Fruit fly (Drosophila melanogaster) whole organism, embryonic: ENCODE results near the gene CG14545.

ENCODE experiments used
- Antp ChIP-seq: fragments of 200-800 bp; sonication (Bioruptor generic); optimal IDR thresholded peaks from 3 replicates; lab custom pipeline; 2016; ENCODE audit warnings: missing biosample characterization, missing genetic modification characterization
- CG11085 ChIP-seq: fragments of 200-800 bp; sonication (Bioruptor generic); IDR thresholded peaks from 2 replicates; pipeline ENCODE4 v1.3.6; 2022; ENCODE audit warnings: missing biosample characterization, missing genetic modification characterization
- CG11560 ChIP-seq: fragments of 200-800 bp; sonication (Bioruptor generic); IDR thresholded peaks from 3 replicates; pipeline ENCODE4 v1.3.6; 2022; ENCODE audit warnings: missing biosample characterization, missing genetic modification characterization
- CG11696 ChIP-seq: fragments of 200-800 bp; sonication (Bioruptor generic); IDR thresholded peaks from 2 replicates; pipeline ENCODE4 v1.3.6; 2022; ENCODE audit warnings: missing biosample characterization, missing genetic modification characterization
- CG14050 ChIP-seq: fragments of 200-800 bp; sonication (Bioruptor generic); IDR thresholded peaks from 3 replicates; pipeline ENCODE4 v1.3.6; 2022; ENCODE audit warnings: missing biosample characterization, missing genetic modification characterization
- CG1529 ChIP-seq: fragments of 200-800 bp; sonication (Bioruptor generic); optimal IDR thresholded peaks from 3 replicates; lab custom pipeline; 2018; ENCODE audit warnings: missing biosample characterization, missing genetic modification characterization
- CG18011 ChIP-seq: fragments of 200-800 bp; sonication (Bioruptor generic); optimal IDR thresholded peaks from 2 replicates; lab custom pipeline; 2017; ENCODE audit warnings: missing biosample characterization, missing genetic modification characterization, mild to moderate bottlenecking, moderate library complexity, missing genotype
- CG18619 ChIP-seq: fragments of 200-800 bp; sonication (Bioruptor generic); optimal IDR thresholded peaks from 3 replicates; lab custom pipeline; 2017; ENCODE audit warnings: missing biosample characterization, mild to moderate bottlenecking, missing genetic modification characterization
- CG2678 ChIP-seq: fragments of 200-800 bp; sonication (Bioruptor generic); optimal IDR thresholded peaks from 3 replicates; lab custom pipeline; 2019; ENCODE audit warnings: missing biosample characterization, mild to moderate bottlenecking, missing genetic modification characterization, moderate library complexity
- CG30020 ChIP-seq: fragments of 200-800 bp; optimal IDR thresholded peaks from 2 replicates; lab custom pipeline; 2019; ENCODE audit warnings: missing biosample characterization, mild to moderate bottlenecking, missing genetic modification characterization, moderate library complexity
- CG33213 ChIP-seq: fragments of 200-800 bp; sonication (Bioruptor generic); optimal IDR thresholded peaks from 3 replicates; lab custom pipeline; 2016; ENCODE audit warnings: missing biosample characterization, missing genetic modification characterization
- CG3407 ChIP-seq: fragments of 200-800 bp; sonication (Bioruptor generic); optimal IDR thresholded peaks from 2 replicates; lab custom pipeline; 2018; ENCODE audit warnings: missing biosample characterization, mild to moderate bottlenecking, missing genetic modification characterization
- CG34376 ChIP-seq: fragments of 200-800 bp; sonication (Bioruptor generic); optimal IDR thresholded peaks from 2 replicates; lab custom pipeline; 2018; ENCODE audit warnings: missing biosample characterization, mild to moderate bottlenecking, missing genetic modification characterization
- CG43689 ChIP-seq: fragments of 200-800 bp; sonication (Bioruptor generic); IDR thresholded peaks from 2 replicates; pipeline ENCODE4 v1.3.6; 2022; ENCODE audit warnings: missing biosample characterization, missing genetic modification characterization
- CG4404 ChIP-seq: fragments of 200-800 bp; sonication (Bioruptor generic); IDR thresholded peaks from 2 replicates; pipeline ENCODE4 v1.3.6; 2022; ENCODE audit warnings: missing biosample characterization, missing genetic modification characterization
- CG4617 ChIP-seq: fragments of 200-800 bp; sonication (Bioruptor generic); optimal IDR thresholded peaks from 3 replicates; lab custom pipeline; 2016; ENCODE audit warnings: missing biosample characterization, missing genetic modification characterization, borderline replicate concordance
- CG5180 ChIP-seq: fragments of 200-800 bp; sonication (Bioruptor generic); optimal IDR thresholded peaks from 3 replicates; lab custom pipeline; 2017; ENCODE audit warnings: missing biosample characterization, missing genetic modification characterization, mild to moderate bottlenecking, moderate library complexity, missing genetic modification reagents
- CG6254 ChIP-seq: fragments of 200-800 bp; sonication (Bioruptor generic); optimal IDR thresholded peaks from 3 replicates; lab custom pipeline; 2017; ENCODE audit warnings: mild to moderate bottlenecking, missing biosample characterization, missing genetic modification reagents, missing genetic modification characterization
- CG7928 ChIP-seq: fragments of 200-800 bp; sonication (Bioruptor generic); optimal IDR thresholded peaks from 2 replicates; lab custom pipeline; 2017; ENCODE audit warnings: missing biosample characterization, mild to moderate bottlenecking, missing genetic modification characterization
- CkIIα-i1 ChIP-seq: fragments of 200-800 bp; sonication (Bioruptor generic); IDR thresholded peaks from 2 replicates; pipeline ENCODE4 v1.3.6; 2022; ENCODE audit warnings: missing biosample characterization, missing genetic modification characterization
- Dek ChIP-seq: fragments of 200-800 bp; sonication (Bioruptor generic); optimal IDR thresholded peaks from 3 replicates; lab custom pipeline; 2019; ENCODE audit warnings: missing biosample characterization, mild to moderate bottlenecking, missing genetic modification characterization, moderate library complexity
- Drgx ChIP-seq: fragments of 200-800 bp; sonication (Bioruptor generic); IDR thresholded peaks from 2 replicates; pipeline ENCODE4 v1.3.6; 2022; ENCODE audit warnings: missing biosample characterization, missing genetic modification characterization
- H2.0 ChIP-seq: fragments of 200-800 bp; sonication (Bioruptor generic); IDR thresholded peaks from 2 replicates; pipeline ENCODE4 v1.3.6; 2022; ENCODE audit warnings: missing biosample characterization, missing genetic modification characterization
- HLH4C ChIP-seq: fragments of 200-800 bp; sonication (Bioruptor generic); IDR thresholded peaks from 3 replicates; pipeline ENCODE4 v1.3.6; 2022; ENCODE audit warnings: missing biosample characterization, missing genetic modification characterization; ENCODE audit not compliant: partially characterized antibody
- Kr ChIP-seq: fragments of 200-800 bp; sonication (Bioruptor generic); optimal IDR thresholded peaks from 2 replicates; lab custom pipeline; 2017; ENCODE audit warnings: missing biosample characterization, mild to moderate bottlenecking, missing genetic modification characterization
- Oaz ChIP-seq: fragments of 200-800 bp; sonication (Bioruptor generic); IDR thresholded peaks from 2 replicates; pipeline ENCODE4 v1.3.6; 2022; ENCODE audit warnings: missing biosample characterization, missing genetic modification characterization
- Ptx1 ChIP-seq: fragments of 200-800 bp; sonication (Bioruptor generic); IDR thresholded peaks from 2 replicates; pipeline ENCODE4 v1.3.6; 2022; ENCODE audit warnings: missing biosample characterization, missing genetic modification characterization
- Rfx ChIP-seq: fragments of 200-800 bp; sonication (Bioruptor generic); IDR thresholded peaks from 2 replicates; pipeline ENCODE4 v1.3.6; 2022; ENCODE audit warnings: missing biosample characterization, missing genetic modification characterization
- Scr ChIP-seq: fragments of 200-800 bp; sonication (Bioruptor generic); IDR thresholded peaks from 2 replicates; pipeline ENCODE4 v1.3.6; 2022; ENCODE audit warnings: missing biosample characterization, missing genetic modification characterization; ENCODE audit not compliant: partially characterized antibody
- Vsx1 ChIP-seq: fragments of 200-800 bp; sonication (Bioruptor generic); optimal IDR thresholded peaks from 2 replicates; lab custom pipeline; 2017; ENCODE audit warnings: missing biosample characterization, mild to moderate bottlenecking, missing genetic modification characterization, missing genetic modification reagents
- ara ChIP-seq: fragments of 200-800 bp; sonication (Bioruptor generic); IDR thresholded peaks from 2 replicates; pipeline ENCODE4 v1.3.6; 2022; ENCODE audit warnings: missing biosample characterization, missing genetic modification characterization
- br ChIP-seq: fragments of >200 bp; optimal IDR thresholded peaks from 2 replicates; lab custom pipeline; 2017
- chm ChIP-seq: fragments of 200-800 bp; sonication (Bioruptor generic); IDR thresholded peaks from 2 replicates; pipeline ENCODE4 v1.3.6; 2022; ENCODE audit warnings: missing biosample characterization, missing genetic modification characterization
- crp ChIP-seq, 2 experiments: fragments of 200-800 bp; sonication (Bioruptor generic); optimal IDR thresholded peaks; 2 replicates in 1 of 2; 3 replicates in 1 of 2; lab custom pipeline; 2017; ENCODE audit warnings: missing biosample characterization in 2 of 2, missing genetic modification characterization in 2 of 2, mild to moderate bottlenecking in 1 of 2, moderate library complexity in 1 of 2
- dpn ChIP-seq, 2 experiments: fragments of 200-800 bp; sonication (Bioruptor generic); optimal IDR thresholded peaks; 3 replicates each; lab custom pipeline; 2016; ENCODE audit warnings: missing biosample characterization in 2 of 2, missing genetic modification characterization in 2 of 2
- ems ChIP-seq: fragments of 200-800 bp; sonication (Bioruptor generic); optimal IDR thresholded peaks from 3 replicates; lab custom pipeline; 2016; ENCODE audit warnings: missing biosample characterization, missing genetic modification characterization
- fd102C ChIP-seq: fragments of 200-800 bp; sonication (Bioruptor generic); optimal IDR thresholded peaks from 2 replicates; lab custom pipeline; 2018; ENCODE audit warnings: missing biosample characterization, mild to moderate bottlenecking, missing genetic modification characterization, moderate library complexity
- her ChIP-seq: fragments of 200-800 bp; sonication (Bioruptor generic); optimal IDR thresholded peaks from 2 replicates; lab custom pipeline; 2016; ENCODE audit warnings: missing biosample characterization, missing genetic modification characterization
- kay ChIP-seq: fragments of 200-800 bp; sonication (Bioruptor generic); optimal IDR thresholded peaks from 2 replicates; lab custom pipeline; 2016; ENCODE audit warnings: missing biosample characterization, missing genetic modification characterization
- kni ChIP-seq: fragments of 200-800 bp; sonication (Bioruptor generic); optimal IDR thresholded peaks from 3 replicates; lab custom pipeline; 2017; ENCODE audit warnings: mild to moderate bottlenecking, missing biosample characterization, missing genetic modification reagents, missing genetic modification characterization
- luna ChIP-seq: fragments of 200-800 bp; sonication (Bioruptor generic); optimal IDR thresholded peaks from 2 replicates; lab custom pipeline; 2016; ENCODE audit warnings: missing biosample characterization, missing genetic modification characterization
- nom ChIP-seq: fragments of 200-800 bp; sonication (Bioruptor generic); optimal IDR thresholded peaks from 2 replicates; lab custom pipeline; 2017; ENCODE audit warnings: missing biosample characterization, missing genetic modification characterization, mild to moderate bottlenecking, moderate library complexity, missing genetic modification reagents
- oc ChIP-seq: fragments of 200-800 bp; sonication (Bioruptor generic); optimal IDR thresholded peaks from 2 replicates; lab custom pipeline; 2018; ENCODE audit warnings: missing biosample characterization, mild to moderate bottlenecking, missing genetic modification characterization, moderate library complexity
- pita ChIP-seq: fragments of 200-800 bp; sonication (Bioruptor generic); optimal IDR thresholded peaks from 2 replicates; lab custom pipeline; 2017; ENCODE audit warnings: missing biosample characterization, mild to moderate bottlenecking, missing genetic modification characterization
- psq ChIP-seq: fragments of 200-800 bp; sonication (Bioruptor generic); optimal IDR thresholded peaks from 2 replicates; lab custom pipeline; 2017; ENCODE audit warnings: missing biosample characterization, missing genetic modification characterization
- ranshi ChIP-seq: fragments of 200-800 bp; sonication (Bioruptor generic); IDR thresholded peaks from 2 replicates; pipeline ENCODE4 v1.3.6; 2022; ENCODE audit warnings: missing biosample characterization, missing genetic modification characterization
- sna ChIP-seq: fragments of 200-800 bp; sonication (Bioruptor generic); IDR thresholded peaks from 2 replicates; pipeline ENCODE4 v1.3.6; 2022; ENCODE audit warnings: missing biosample characterization, missing genetic modification characterization; ENCODE audit not compliant: partially characterized antibody
- stc ChIP-seq: fragments of 200-800 bp; sonication (Bioruptor generic); IDR thresholded peaks from 2 replicates; pipeline ENCODE4 v1.3.6; 2022; ENCODE audit warnings: missing biosample characterization, missing genetic modification characterization
- trem ChIP-seq: fragments of 200-800 bp; optimal IDR thresholded peaks from 3 replicates; lab custom pipeline; 2019; ENCODE audit warnings: missing biosample characterization, mild to moderate bottlenecking, missing genetic modification characterization, moderate library complexity
- vnd ChIP-seq: fragments of 200-800 bp; sonication (Bioruptor generic); IDR thresholded peaks from 3 replicates; pipeline ENCODE4 v1.3.6; 2022; ENCODE audit warnings: missing biosample characterization, missing genetic modification characterization; ENCODE audit not compliant: partially characterized antibody
- z ChIP-seq: fragments of 200-800 bp; sonication (Bioruptor generic); IDR thresholded peaks from 3 replicates; pipeline ENCODE4 v1.3.6; 2022; ENCODE audit warnings: missing biosample characterization, missing genetic modification characterization

The CG14545 gene

DNA sequence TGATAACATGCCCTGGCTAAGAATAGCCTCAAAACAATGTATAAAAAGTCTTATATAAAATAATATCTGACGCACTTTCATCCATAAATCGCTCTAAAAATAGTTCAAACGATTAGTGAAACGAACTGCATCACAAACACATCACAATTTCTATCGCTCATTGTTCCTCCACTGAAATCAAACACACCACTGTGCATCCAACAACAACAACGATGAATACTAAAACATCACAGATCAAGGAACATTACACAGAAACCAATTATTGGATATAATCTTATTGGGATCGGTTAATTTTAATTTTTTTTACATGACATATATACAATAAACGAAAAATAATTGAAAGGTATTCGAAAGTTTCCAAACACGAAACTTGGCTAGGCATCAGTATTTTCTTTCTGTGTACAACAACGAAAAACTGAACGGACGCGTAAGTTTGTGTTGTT is 28.3 kb upstream of the CG14545 start (continued):
- TF ChIP-seq CG33213 (GFP tag; lab: Kevin White, UChicago) = peak; percentile 40
- no peak for TF ChIP-seq fd102C
- no peak; the same call in 1 of the 2 replicates for TF ChIP-seq CG11696 (GFP tag; lab: Robert Waterston, UW)
- TF ChIP-seq CG1529 = peak; percentile 63
- TF ChIP-seq CG18619 = peak; percentile 60
- no peak for TF ChIP-seq CG4404 (GFP tag; lab: Robert Waterston, UW)
- peak; percentile 19 for TF ChIP-seq Antp (GFP tag; lab: Kevin White, UChicago)
- peak; percentile 65 for TF ChIP-seq CG14050
- no peak for TF ChIP-seq Kr (GFP tag; lab: Kevin White, UChicago)
- no peak; the same call in 1 of the 2 replicates for TF ChIP-seq chm (GFP tag; lab: Robert Waterston, UW)
- 0 out of 3 replicates have a peak, but pooled peaks have one; percentile 36 for TF ChIP-seq z (GFP tag; lab: Robert Waterston, UW)
- no peak; the same call in none of the 2 replicates for TF ChIP-seq CG11085 (GFP tag; lab: Robert Waterston, UW)
- TF ChIP-seq CG7928 (GFP tag; lab: Kevin White, UChicago) = no peak
- TF ChIP-seq H2.0 (GFP tag; lab: Robert Waterston, UW) = peak; percentile 78
- TF ChIP-seq CG11560 (tag; lab: Robert Waterston, UW) = no peak
- peak; percentile 54 for TF ChIP-seq kay (GFP tag; lab: Kevin White, UChicago)
- TF ChIP-seq her (GFP tag; lab: Kevin White, UChicago) = no peak
- no peak; the same call in none of the 2 replicates for TF ChIP-seq stc (GFP tag; lab: Robert Waterston, UW)
- TF ChIP-seq sna (GFP tag; lab: Robert Waterston, UW) = no peak
- TF ChIP-seq CG43689 (GFP tag; lab: Robert Waterston, UW) = no peak
- no peak for TF ChIP-seq nom (GFP tag; lab: Kevin White, UChicago)
- no peak for TF ChIP-seq crp (GFP tag; optimal IDR thresholded peaks at IDR 0.05; lab: Kevin White, UChicago)
- no peak for TF ChIP-seq CG4617 (GFP tag; lab: Kevin White, UChicago)
- TF ChIP-seq CG30020 = no peak
- peak; percentile 50 for TF ChIP-seq CG5180 (GFP tag; lab: Kevin White, UChicago)
- TF ChIP-seq CG6254 (GFP tag; lab: Kevin White, UChicago) = peak; percentile 63
- peak; percentile 50 for TF ChIP-seq ems (GFP tag; lab: Kevin White, UChicago)
- TF ChIP-seq Scr (GFP tag; lab: Robert Waterston, UW) = no peak
- no peak for TF ChIP-seq Vsx1
- peak; percentile 90 for TF ChIP-seq CG2678 (tag; lab: Kevin White, UChicago)
- TF ChIP-seq dpn (GFP tag; optimal IDR thresholded peaks at IDR 0.05; lab: Kevin White, UChicago) = peak; percentile 75 to 83
- TF ChIP-seq vnd (GFP tag; lab: Robert Waterston, UW) = no peak
- peak; percentile 78 for TF ChIP-seq oc (tag; lab: Kevin White, UChicago)
- TF ChIP-seq CG3407 (GFP tag; lab: Kevin White, UChicago) = peak; percentile 37
- no peak; the same call in 1 of the 2 replicates for TF ChIP-seq ara (GFP tag; lab: Robert Waterston, UW)
- TF ChIP-seq Drgx (GFP tag; lab: Robert Waterston, UW) = peak; percentile 78
- peak; percentile 22 for TF ChIP-seq CG18011 (GFP tag; lab: Kevin White, UChicago)
- TF ChIP-seq br (lab: Kevin White, UChicago) = no peak
- TF ChIP-seq kni (GFP tag; lab: Kevin White, UChicago) = no peak
- peak; percentile 63 for TF ChIP-seq Oaz (GFP tag; lab: Robert Waterston, UW)
- no peak for TF ChIP-seq psq (GFP tag; lab: Kevin White, UChicago)
- TF ChIP-seq ranshi (GFP tag; lab: Robert Waterston, UW) = peak; percentile 85; the same call in 1 of the 2 replicates
- TF ChIP-seq Ptx1 (GFP tag; lab: Robert Waterston, UW) = peak; percentile 88
- peak; percentile 63 for TF ChIP-seq trem (tag; lab: Kevin White, UChicago)
- TF ChIP-seq Rfx (GFP tag; lab: Robert Waterston, UW) = peak; percentile 89
- TF ChIP-seq HLH4C (GFP tag; lab: Robert Waterston, UW) = no peak
- TF ChIP-seq CkIIα-i1 (GFP tag; lab: Robert Waterston, UW) = no peak
- no peak for TF ChIP-seq CG34376 (GFP tag; lab: Kevin White, UChicago)
- TF ChIP-seq Dek (tag; lab: Kevin White, UChicago) = peak; percentile 32
- no peak for TF ChIP-seq pita
- TF ChIP-seq luna (GFP tag; lab: Kevin White, UChicago) = no peak
